Worm (Caenorhabditis elegans) whole organism, L1 larva: ENCODE measurements around the gene flap-1.

Source experiments
- alr-1 ChIP-seq: fragments of 200-800 bp; sonication (Bioruptor generic); optimal IDR thresholded peaks from 2 replicates; lab custom pipeline; 2018; ENCODE audit warnings: borderline replicate concordance, mild to moderate bottlenecking, missing genetic modification characterization, missing compliant biosample characterization
- ceh-8 ChIP-seq: fragments of 200-800 bp; sonication (Bioruptor generic); optimal IDR thresholded peaks from 2 replicates; lab custom pipeline; 2018; ENCODE audit warnings: mild to moderate bottlenecking, missing genetic modification characterization, moderate library complexity, missing compliant biosample characterization
- dsc-1 ChIP-seq: sonication (generic microtip); optimal IDR thresholded peaks from 2 replicates; lab custom pipeline; 2016; ENCODE audit warnings: mild to moderate bottlenecking, missing genetic modification characterization, missing compliant biosample characterization
- fkh-8 ChIP-seq: sonication (generic microtip); optimal IDR thresholded peaks from 2 replicates; lab custom pipeline; 2016; ENCODE audit warnings: mild to moderate bottlenecking, missing genetic modification characterization, missing compliant biosample characterization
- nhr-47 ChIP-seq: sonication (generic microtip); optimal IDR thresholded peaks from 2 replicates; lab custom pipeline; 2016; ENCODE audit warnings: mild to moderate bottlenecking, missing genetic modification characterization, moderate library complexity, missing compliant biosample characterization
- nhr-71 ChIP-seq: sonication (generic microtip); optimal IDR thresholded peaks from 2 replicates; lab custom pipeline; 2016; ENCODE audit warnings: mild to moderate bottlenecking, missing genetic modification characterization, moderate library complexity, missing compliant biosample characterization

Gene flap-1

DNA sequence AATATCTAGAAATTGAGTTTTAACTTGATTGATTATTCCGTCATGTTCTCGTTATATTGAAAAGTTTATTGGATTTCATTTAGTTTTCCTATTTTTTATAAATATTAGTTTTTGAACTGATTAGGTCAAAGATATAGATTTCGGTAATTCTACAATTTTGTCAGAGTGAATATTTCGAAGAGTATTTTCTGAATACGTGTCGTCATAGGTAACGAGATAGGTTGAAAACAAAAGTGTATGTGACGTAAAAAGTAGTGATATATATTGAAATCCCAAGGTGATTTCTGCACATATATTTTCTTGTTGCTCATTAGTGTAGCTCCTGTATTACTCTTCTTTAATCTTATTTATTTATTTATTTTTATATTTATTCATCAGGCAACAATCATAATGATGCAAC, 47.8 kb downstream of the flap-1 start, which contains the start of gene K04C2.7:
Gene K04C2.7 (plus strand): TSS at position 301 of the 400 bp plus-strand sequence.
- TF ChIP-seq nhr-47 = peak; percentile 4
- peak; percentile 49 for TF ChIP-seq fkh-8
- no peak for TF ChIP-seq alr-1
- TF ChIP-seq nhr-71 (tag; lab: Kevin White, UChicago) = peak; percentile 9
- TF ChIP-seq ceh-8 (GFP tag; lab: Kevin White, UChicago) = peak; percentile 3
- peak; percentile 2 for TF ChIP-seq dsc-1 (tag; lab: Kevin White, UChicago)
